Worm (Caenorhabditis elegans) whole organism, early embryonic: ENCODE data around the gene H38K22.9.
A peak's percentile ranks its signal among the peaks of the same experiment; 100 is the strongest.

Experiments used
- B0310.2 ChIP-seq: sonication (generic microtip); optimal IDR thresholded peaks from 2 replicates; lab custom pipeline; 2016; ENCODE audit warnings: mild to moderate bottlenecking, missing genetic modification characterization, missing compliant biosample characterization
- F13C5.2 ChIP-seq: sonication (generic microtip); optimal IDR thresholded peaks from 2 replicates; lab custom pipeline; 2017; ENCODE audit warnings: mild to moderate bottlenecking, missing genetic modification characterization, inconsistent platforms, missing compliant biosample characterization
- aly-1 ChIP-seq: sonication (generic microtip); optimal IDR thresholded peaks from 2 replicates; lab custom pipeline; 2016; ENCODE audit warnings: missing genetic modification characterization, missing compliant biosample characterization
- ama-1 ChIP-seq: fragments of 150-350 bp; optimal IDR thresholded peaks from 2 replicates; lab custom pipeline; 2014
- ceh-13 ChIP-seq: fragments of 200-800 bp; sonication (Bioruptor generic); optimal IDR thresholded peaks from 2 replicates; lab custom pipeline; 2018; ENCODE audit warnings: mild to moderate bottlenecking, missing genetic modification characterization, missing compliant biosample characterization
- ceh-36 ChIP-seq: sonication (generic microtip); optimal IDR thresholded peaks from 2 replicates; lab custom pipeline; 2016; ENCODE audit warnings: missing genetic modification characterization, inconsistent platforms, missing compliant biosample characterization
- ets-7 ChIP-seq: sonication (generic microtip); optimal IDR thresholded peaks from 2 replicates; lab custom pipeline; 2016; ENCODE audit warnings: missing genotype, missing genetic modification characterization, missing compliant biosample characterization
- flt-1 ChIP-seq: fragments of 200-800 bp; sonication (Bioruptor generic); IDR thresholded peaks from 2 replicates; pipeline ENCODE4 v1.3.6; 2022; ENCODE audit warnings: missing genetic modification characterization, missing compliant biosample characterization
- hmbx-1 ChIP-seq: sonication (generic microtip); optimal IDR thresholded peaks from 2 replicates; lab custom pipeline; 2016; ENCODE audit warnings: mild to moderate bottlenecking, missing genetic modification characterization, missing compliant biosample characterization
- hmg-4 ChIP-seq: fragments of 200-800 bp; sonication (Bioruptor generic); optimal IDR thresholded peaks from 2 replicates; lab custom pipeline; 2018; ENCODE audit warnings: mild to moderate bottlenecking, missing genetic modification characterization, missing compliant biosample characterization
- hnd-1 ChIP-seq: sonication (generic microtip); optimal IDR thresholded peaks from 2 replicates; lab custom pipeline; 2016; ENCODE audit warnings: missing genetic modification characterization, missing compliant biosample characterization
- pes-1 ChIP-seq: fragments of 200-800 bp; sonication (Bioruptor generic); IDR thresholded peaks from 2 replicates; pipeline ENCODE4 v1.3.6; 2022; ENCODE audit warnings: missing genetic modification reagents, missing genetic modification characterization, missing compliant biosample characterization
- scrt-1 ChIP-seq: fragments of 200-800 bp; sonication (Bioruptor generic); IDR thresholded peaks from 2 replicates; pipeline ENCODE4 v1.3.6; 2022; ENCODE audit warnings: missing genetic modification characterization, missing compliant biosample characterization
- sea-1 ChIP-seq: fragments of 200-800 bp; sonication (Bioruptor generic); conservative IDR thresholded peaks from 2 replicates; pipeline ENCODE4 v1.3.6; 2022; ENCODE audit warnings: missing genetic modification characterization, missing compliant biosample characterization
- tbx-11 ChIP-seq: fragments of 200-800 bp; sonication (Bioruptor generic); IDR thresholded peaks from 2 replicates; pipeline ENCODE4 v1.3.6; 2022; ENCODE audit warnings: missing genetic modification characterization, missing compliant biosample characterization
- tbx-37 ChIP-seq: fragments of 200-800 bp; sonication (Bioruptor generic); conservative IDR thresholded peaks from 2 replicates; pipeline ENCODE4 v1.3.6; 2022; ENCODE audit warnings: missing genetic modification reagents, missing genetic modification characterization, missing compliant biosample characterization
- tra-4 ChIP-seq: sonication (generic microtip); optimal IDR thresholded peaks from 2 replicates; lab custom pipeline; 2017; ENCODE audit warnings: missing genetic modification characterization, missing compliant biosample characterization

H38K22.9 gene

DNA sequence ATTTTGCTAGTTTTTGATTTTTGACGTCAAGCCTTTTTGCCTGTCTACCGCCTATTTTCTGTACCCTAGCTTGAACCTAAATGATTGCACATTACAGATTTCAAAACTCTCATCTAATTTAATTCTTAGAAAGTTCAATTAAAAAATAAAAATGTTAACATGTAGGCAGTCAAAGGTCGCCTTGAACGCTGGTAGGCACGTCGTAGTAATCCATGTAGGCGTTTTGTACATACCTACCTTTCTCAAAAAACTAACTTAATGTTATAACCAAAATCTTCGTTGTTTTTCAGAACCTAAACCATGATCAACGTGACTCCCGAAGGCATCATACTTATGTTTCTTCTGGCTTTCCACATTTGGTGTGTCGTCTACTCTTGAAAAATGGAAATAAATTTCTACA is at the start of gene H38K22.9:
Gene H38K22.9 (plus strand): TSS at position 301 of the 400 bp plus-strand sequence.
- TF ChIP-seq sea-1 (GFP tag; lab: Robert Waterston, UW) (no peak), tra-4 (tag; lab: Kevin White, UChicago) (no peak)

DNA sequence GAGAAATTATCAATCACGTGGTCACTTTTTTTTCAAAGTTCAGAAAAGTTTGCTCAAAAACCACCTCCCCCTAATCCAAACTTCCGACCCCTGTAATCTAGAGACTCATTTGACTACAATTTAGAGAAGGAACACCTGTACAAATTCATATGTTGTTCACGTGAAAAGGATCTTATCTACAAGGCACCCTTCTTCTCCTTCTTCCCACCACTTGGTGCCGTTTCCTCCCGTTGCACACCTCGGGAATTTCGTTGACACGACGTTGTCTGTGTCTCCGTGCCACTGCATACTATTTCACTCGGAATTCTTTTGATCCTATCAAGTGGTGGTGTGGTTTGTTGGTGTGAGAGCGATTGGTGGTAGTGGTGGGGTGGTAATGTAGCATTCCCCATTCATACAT is 49.4 kb upstream of the H38K22.9 start:
- TF ChIP-seq B0310.2 (tag; lab: Kevin White, UChicago) (no peak), pes-1 (no peak; the same call in 1 of the 2 replicates), hmg-4 (GFP tag; lab: Kevin White, UChicago) (peak; percentile 26)

- TF ChIP-seq tra-4 (tag; lab: Kevin White, UChicago) (no peak), ceh-13 (GFP tag; lab: Kevin White, UChicago) (no peak), sea-1 (GFP tag; lab: Robert Waterston, UW) (no peak), hmg-4 (GFP tag; lab: Kevin White, UChicago) (no peak), ama-1 (lab: Kevin White, UChicago) (peak; percentile 41)
Measured at ce11 chrIII:4275704-4276103, 48.3 kb upstream of the H38K22.9 start.

- TF ChIP-seq ceh-13 (GFP tag; lab: Kevin White, UChicago) (no peak), tra-4 (tag; lab: Kevin White, UChicago) (no peak), flt-1 (GFP tag; lab: Robert Waterston, UW) (no peak), hmg-4 (GFP tag; lab: Kevin White, UChicago) (no peak), ama-1 (lab: Kevin White, UChicago) (peak; percentile 94), scrt-1 (GFP tag; lab: Robert Waterston, UW) (no peak), ceh-36 (tag; lab: Kevin White, UChicago) (no peak), hnd-1 (tag; lab: Kevin White, UChicago) (no peak), hmbx-1 (no peak)
Measured at ce11 chrIII:4276277-4276676, 47.7 kb upstream of the H38K22.9 start.

- TF ChIP-seq hmg-4 (GFP tag; lab: Kevin White, UChicago) = no peak
- peak; percentile 11 for TF ChIP-seq ama-1 (lab: Kevin White, UChicago)
Measured at ce11 chrIII:4277762-4278161, 46.2 kb upstream of the H38K22.9 start.

DNA sequence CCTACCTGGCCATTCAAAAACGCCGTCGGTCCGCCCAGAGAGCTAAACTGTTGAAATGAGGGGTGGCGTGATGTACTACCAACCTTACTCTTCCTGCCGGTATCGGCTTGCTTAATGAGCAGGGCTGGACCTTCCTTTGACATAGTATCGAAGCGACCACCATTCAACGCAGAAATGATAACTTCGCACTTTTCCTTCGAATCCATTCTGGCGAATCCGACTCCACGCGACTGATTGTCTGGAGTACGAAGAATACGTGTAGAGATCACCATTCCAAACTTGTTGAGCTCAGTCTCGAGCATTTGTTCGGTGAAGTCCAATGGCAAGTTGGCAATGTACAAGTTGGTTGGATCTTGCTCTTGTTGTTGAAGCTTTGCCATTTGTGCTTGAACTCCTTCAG is 45.8 kb upstream of the H38K22.9 start:
- TF ChIP-seq pes-1 (no peak), tbx-37 (GFP tag; lab: Robert Waterston, UW) (no peak), ceh-13 (GFP tag; lab: Kevin White, UChicago) (no peak), ceh-36 (tag; lab: Kevin White, UChicago) (no peak), scrt-1 (GFP tag; lab: Robert Waterston, UW) (no peak), aly-1 (no peak), hnd-1 (tag; lab: Kevin White, UChicago) (no peak), flt-1 (GFP tag; lab: Robert Waterston, UW) (no peak), F13C5.2 (tag; lab: Kevin White, UChicago) (no peak), B0310.2 (tag; lab: Kevin White, UChicago) (no peak), tbx-11 (no peak), ama-1 (lab: Kevin White, UChicago) (no peak)

- TF ChIP-seq sea-1 (GFP tag; lab: Robert Waterston, UW) = peak; percentile 83; the same call in 1 of the 2 replicates
- no peak for TF ChIP-seq hmbx-1
- peak; percentile 41 for TF ChIP-seq B0310.2 (tag; lab: Kevin White, UChicago)
- no peak for TF ChIP-seq ceh-13 (GFP tag; lab: Kevin White, UChicago)
- peak; percentile 80 for TF ChIP-seq hmg-4 (GFP tag; lab: Kevin White, UChicago)
- TF ChIP-seq ceh-36 (tag; lab: Kevin White, UChicago) = no peak
- TF ChIP-seq aly-1 = peak; percentile 78
- peak; percentile 13 for TF ChIP-seq tra-4 (tag; lab: Kevin White, UChicago)
- no peak for TF ChIP-seq tbx-37 (GFP tag; lab: Robert Waterston, UW)
- peak; percentile 49; the same call in 1 of the 2 replicates for TF ChIP-seq pes-1
- TF ChIP-seq tbx-11 = no peak
- TF ChIP-seq scrt-1 (GFP tag; lab: Robert Waterston, UW) = peak; percentile 51; the same call in 1 of the 2 replicates
- TF ChIP-seq ets-7 (tag; lab: Kevin White, UChicago) = peak; percentile 31
- no peak; the same call in 1 of the 2 replicates for TF ChIP-seq flt-1 (GFP tag; lab: Robert Waterston, UW)
- peak; percentile 60 for TF ChIP-seq F13C5.2 (tag; lab: Kevin White, UChicago)
Measured at ce11 chrIII:4280215-4281173, 43.5 kb upstream of the H38K22.9 start, which contains the start of gene sup-26. TSS of gene sup-26 (minus strand) at chrIII:4280224.

DNA sequence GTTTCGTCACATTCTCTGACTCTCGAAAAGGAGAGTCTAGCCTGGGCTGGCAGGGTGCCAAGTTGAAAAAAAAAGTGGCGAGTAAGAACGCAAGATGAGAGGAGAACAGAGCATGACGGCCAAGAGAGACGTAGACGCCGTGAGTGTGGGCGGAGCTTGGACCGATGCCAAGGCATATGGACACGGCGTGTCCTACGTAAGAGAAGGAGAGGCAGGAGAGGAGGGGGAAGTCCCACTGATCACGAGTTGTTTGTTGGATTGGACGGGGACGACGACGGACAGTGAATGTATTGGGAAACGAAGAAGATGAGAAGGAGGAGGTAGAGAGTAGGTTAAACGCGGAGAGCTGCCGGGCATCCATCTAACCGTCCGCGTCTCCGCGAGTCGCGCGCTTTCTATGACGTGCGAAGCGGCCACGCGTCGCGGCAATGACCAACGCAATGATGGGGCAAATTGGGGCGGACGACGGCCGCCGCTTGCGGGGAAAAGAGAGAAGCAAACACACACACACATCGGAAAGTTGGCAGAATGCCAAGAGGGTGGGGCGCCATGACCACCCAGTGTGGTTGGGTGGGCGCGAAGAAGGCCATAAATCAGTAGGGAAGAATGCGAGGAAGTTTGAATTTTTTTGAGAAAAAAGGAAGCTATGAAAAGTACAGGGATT is 41.9 kb upstream of the H38K22.9 start:
- TF ChIP-seq F13C5.2 (tag; lab: Kevin White, UChicago) (peak; percentile 80), ceh-13 (GFP tag; lab: Kevin White, UChicago) (peak; percentile 18), aly-1 (peak; percentile 59), hmg-4 (GFP tag; lab: Kevin White, UChicago) (peak; percentile 89), flt-1 (GFP tag; lab: Robert Waterston, UW) (0 out of 2 replicates have a peak, but pooled peaks have one; percentile 27), pes-1 (no peak; the same call in 1 of the 2 replicates), ets-7 (tag; lab: Kevin White, UChicago) (peak; percentile 47), ama-1 (lab: Kevin White, UChicago) (no peak), sea-1 (GFP tag; lab: Robert Waterston, UW) (peak; percentile 32; the same call in 1 of the 2 replicates), tbx-37 (GFP tag; lab: Robert Waterston, UW) (no peak)
